Worm (Caenorhabditis elegans): ENCODE results near the gene F21D5.4.

ce11 chrIV:8772800-8773256 is 34.9 kb downstream of the F21D5.4 start, which contains the start of gene F20C5.6:
- TF ChIP-seq snpc-4 (tag; optimal IDR thresholded peaks at IDR 0.05) (no peak), ztf-4 (tag; optimal IDR thresholded peaks at IDR 0.05) (no peak), elt-3 (tag; optimal IDR thresholded peaks at IDR 0.05) (no peak), ZK546.5 (tag; optimal IDR thresholded peaks at IDR 0.05) (no peak), ama-1 (optimal IDR thresholded peaks at IDR 0.05) (no peak), mbf-1 (tag; optimal IDR thresholded peaks at IDR 0.05) (no peak), nhr-77 (tag; optimal IDR thresholded peaks at IDR 0.05) (no peak), nhr-237 (tag; optimal IDR thresholded peaks at IDR 0.05) (no peak), nhr-11 (tag; optimal IDR thresholded peaks at IDR 0.05) (no peak), lin-39 (tag; optimal IDR thresholded peaks at IDR 0.05) (no peak), aly-2 (tag; optimal IDR thresholded peaks at IDR 0.05) (no peak), nhr-25 (tag; optimal IDR thresholded peaks at IDR 0.05) (no peak)

Measured in whole organism, L2 larva.